Fruit fly (Drosophila melanogaster) whole organism, prepupa: ENCODE measurements around the gene rdgB.

Experiments used
- Blimp-1 ChIP-seq: fragments of 200-800 bp; sonication (Bioruptor generic); optimal IDR thresholded peaks from 3 replicates; lab custom pipeline; 2017; ENCODE audit warnings: missing biosample characterization, missing genetic modification characterization, mild to moderate bottlenecking, moderate library complexity, missing genetic modification reagents
- CG10669 ChIP-seq: fragments of 200-800 bp; sonication (Bioruptor generic); optimal IDR thresholded peaks from 3 replicates; lab custom pipeline; 2018; ENCODE audit warnings: missing biosample characterization, mild to moderate bottlenecking, missing genetic modification characterization, moderate library complexity
- CG11294 ChIP-seq: fragments of 200-800 bp; sonication (Bioruptor generic); IDR thresholded peaks from 2 replicates; pipeline ENCODE4 v1.3.6; 2022; ENCODE audit warnings: missing biosample characterization, missing genetic modification characterization
- CG11762 ChIP-seq: fragments of 200-800 bp; sonication (Bioruptor generic); optimal IDR thresholded peaks from 3 replicates; lab custom pipeline; 2016; ENCODE audit warnings: missing biosample characterization, missing genetic modification characterization; ENCODE audit not compliant: insufficient read depth
- CG1621 ChIP-seq: fragments of 200-800 bp; sonication (Bioruptor generic); optimal IDR thresholded peaks from 3 replicates; lab custom pipeline; 2018; ENCODE audit warnings: missing biosample characterization, mild to moderate bottlenecking, missing genetic modification characterization
- CG31627 ChIP-seq: fragments of 200-800 bp; sonication (Bioruptor generic); optimal IDR thresholded peaks from 3 replicates; lab custom pipeline; 2016; ENCODE audit warnings: missing biosample characterization, missing genetic modification characterization
- CG34406 ChIP-seq: fragments of 200-800 bp; sonication (Bioruptor generic); optimal IDR thresholded peaks from 3 replicates; lab custom pipeline; 2016; ENCODE audit warnings: missing biosample characterization, missing genetic modification characterization
- CG6163 ChIP-seq: fragments of 200-800 bp; sonication (Bioruptor generic); IDR thresholded peaks from 3 replicates; pipeline ENCODE4 v1.3.6; 2022; ENCODE audit warnings: missing biosample characterization, missing genetic modification characterization
- CG6276 ChIP-seq: fragments of 200-800 bp; sonication (Bioruptor generic); optimal IDR thresholded peaks from 2 replicates; lab custom pipeline; 2017; ENCODE audit warnings: missing biosample characterization, mild to moderate bottlenecking, missing genetic modification characterization
- CG6792 ChIP-seq: fragments of 200-800 bp; sonication (Bioruptor generic); optimal IDR thresholded peaks from 3 replicates; lab custom pipeline; 2016; ENCODE audit warnings: missing biosample characterization, missing genetic modification characterization
- CG6808 ChIP-seq: fragments of 200-800 bp; sonication (Bioruptor generic); optimal IDR thresholded peaks from 3 replicates; lab custom pipeline; 2017; ENCODE audit warnings: missing biosample characterization, missing genetic modification characterization, mild to moderate bottlenecking, moderate library complexity, missing genetic modification reagents
- CG7368 ChIP-seq: fragments of 200-800 bp; sonication (Bioruptor generic); optimal IDR thresholded peaks from 3 replicates; lab custom pipeline; 2016; ENCODE audit warnings: missing biosample characterization, missing genetic modification characterization
- CG8319 ChIP-seq: fragments of 200-800 bp; sonication (Bioruptor generic); optimal IDR thresholded peaks from 3 replicates; lab custom pipeline; 2016; ENCODE audit warnings: missing biosample characterization, missing genetic modification characterization
- CG8632 ChIP-seq: fragments of 200-800 bp; sonication (Bioruptor generic); optimal IDR thresholded peaks from 3 replicates; lab custom pipeline; 2016; ENCODE audit warnings: missing biosample characterization, missing genetic modification characterization
- CG9139 ChIP-seq: fragments of 200-800 bp; sonication (Bioruptor generic); optimal IDR thresholded peaks from 3 replicates; lab custom pipeline; 2017; ENCODE audit warnings: missing biosample characterization, mild to moderate bottlenecking, missing genetic modification characterization
- Eip75B ChIP-seq: fragments of 200-800 bp; sonication (Bioruptor generic); optimal IDR thresholded peaks from 3 replicates; lab custom pipeline; 2016; ENCODE audit warnings: missing biosample characterization, missing genetic modification characterization
- Eip78C ChIP-seq: fragments of 200-800 bp; sonication (Bioruptor generic); peaks from one replicate; lab custom pipeline; 2016; ENCODE audit warnings: missing biosample characterization, missing genetic modification characterization
- Eip93F ChIP-seq: fragments of 200-800 bp; sonication (Bioruptor generic); optimal IDR thresholded peaks from 2 replicates; lab custom pipeline; 2016; ENCODE audit warnings: missing biosample characterization, mild to moderate bottlenecking, missing genetic modification characterization
- Ets21C ChIP-seq: fragments of 200-800 bp; sonication (Bioruptor generic); optimal IDR thresholded peaks from 3 replicates; lab custom pipeline; 2016; ENCODE audit warnings: missing biosample characterization, missing genetic modification characterization
- Ets96B ChIP-seq: fragments of 200-800 bp; optimal IDR thresholded peaks from 2 replicates; lab custom pipeline; 2019; ENCODE audit warnings: missing biosample characterization, mild to moderate bottlenecking, missing genetic modification characterization, moderate library complexity
- Gug ChIP-seq: fragments of 200-800 bp; sonication (Bioruptor generic); IDR thresholded peaks from 2 replicates; pipeline ENCODE4 v1.3.6; 2022; ENCODE audit warnings: missing biosample characterization, missing genetic modification characterization
- Hr38 ChIP-seq: sonication (Bioruptor generic); optimal IDR thresholded peaks from 2 replicates; lab custom pipeline; 2016; ENCODE audit warnings: missing biosample characterization, missing genetic modification characterization
- Hr39 ChIP-seq: fragments of 200-800 bp; sonication (Bioruptor generic); optimal IDR thresholded peaks from 2 replicates; lab custom pipeline; 2016; ENCODE audit warnings: missing biosample characterization, missing genetic modification characterization
- Hr4 ChIP-seq: fragments of 200-800 bp; sonication (Bioruptor generic); optimal IDR thresholded peaks from 3 replicates; lab custom pipeline; 2016; ENCODE audit warnings: missing biosample characterization, missing genetic modification characterization
- Met ChIP-seq: fragments of 200-800 bp; sonication (Bioruptor generic); optimal IDR thresholded peaks from 3 replicates; lab custom pipeline; 2016; ENCODE audit warnings: missing biosample characterization, missing genetic modification characterization
- OdsH ChIP-seq: fragments of 200-800 bp; sonication (Bioruptor generic); optimal IDR thresholded peaks from 3 replicates; lab custom pipeline; 2016; ENCODE audit warnings: missing biosample characterization, missing genetic modification characterization
- Smox ChIP-seq: fragments of 200-800 bp; sonication (Bioruptor generic); optimal IDR thresholded peaks from 3 replicates; lab custom pipeline; 2016; ENCODE audit warnings: missing biosample characterization, missing genetic modification characterization
- Sox14 ChIP-seq: fragments of 200-800 bp; sonication (Bioruptor generic); optimal IDR thresholded peaks from 3 replicates; lab custom pipeline; 2016; ENCODE audit warnings: missing biosample characterization, missing genetic modification characterization
- Sox15 ChIP-seq: fragments of 200-800 bp; sonication (Bioruptor generic); optimal IDR thresholded peaks from 3 replicates; lab custom pipeline; 2016; ENCODE audit warnings: missing biosample characterization, missing genetic modification characterization
- achi ChIP-seq: fragments of 200-800 bp; sonication (Bioruptor generic); optimal IDR thresholded peaks from 3 replicates; lab custom pipeline; 2016; ENCODE audit warnings: missing biosample characterization, missing genetic modification characterization
- dac ChIP-seq: fragments of 200-800 bp; sonication (Bioruptor generic); optimal IDR thresholded peaks from 2 replicates; lab custom pipeline; 2017; ENCODE audit warnings: missing biosample characterization, mild to moderate bottlenecking, missing genetic modification characterization
- dsx ChIP-seq: fragments of 200-800 bp; optimal IDR thresholded peaks from 3 replicates; lab custom pipeline; 2019; ENCODE audit warnings: missing biosample characterization, mild to moderate bottlenecking, missing genetic modification characterization, moderate library complexity; ENCODE audit not compliant: poor library complexity, severe bottlenecking
- eg ChIP-seq: fragments of 200-800 bp; sonication (Bioruptor generic); IDR thresholded peaks from 3 replicates; pipeline ENCODE4 v1.3.6; 2022; ENCODE audit warnings: missing biosample characterization, missing genetic modification characterization
- esn ChIP-seq: fragments of 200-800 bp; sonication (Bioruptor generic); optimal IDR thresholded peaks from 2 replicates; lab custom pipeline; 2016; ENCODE audit warnings: missing biosample characterization, mild to moderate bottlenecking, missing genetic modification characterization, moderate library complexity
- fd59A ChIP-seq: fragments of 200-800 bp; sonication (Bioruptor generic); optimal IDR thresholded peaks from 2 replicates; lab custom pipeline; 2017; ENCODE audit warnings: missing biosample characterization, mild to moderate bottlenecking, missing genetic modification characterization, missing genetic modification reagents
- fkh ChIP-seq: fragments of 200-800 bp; sonication (Bioruptor generic); optimal IDR thresholded peaks from 3 replicates; lab custom pipeline; 2017; ENCODE audit warnings: missing biosample characterization, mild to moderate bottlenecking, missing genetic modification characterization, moderate library complexity
- net ChIP-seq: fragments of 200-800 bp; sonication (Bioruptor generic); optimal IDR thresholded peaks from 3 replicates; lab custom pipeline; 2016; ENCODE audit warnings: missing biosample characterization, missing genetic modification characterization
- pdm3 ChIP-seq: fragments of 200-800 bp; sonication (Bioruptor generic); optimal IDR thresholded peaks from 3 replicates; lab custom pipeline; 2016; ENCODE audit warnings: missing biosample characterization, missing genetic modification characterization
- salr ChIP-seq, 2 experiments: fragments of 200-800 bp; sonication (Bioruptor generic); optimal IDR thresholded peaks; 3 replicates each; lab custom pipeline; 2016 to 2018; ENCODE audit warnings: missing biosample characterization in 2 of 2, missing genetic modification characterization in 2 of 2, mild to moderate bottlenecking in 1 of 2
- spab ChIP-seq: fragments of 200-800 bp; sonication (Bioruptor generic); optimal IDR thresholded peaks from 2 replicates; lab custom pipeline; 2017; ENCODE audit warnings: missing biosample characterization, mild to moderate bottlenecking, missing genetic modification characterization, missing genetic modification reagents
- svp ChIP-seq: fragments of 200-800 bp; sonication (Bioruptor generic); peaks from one replicate; lab custom pipeline; 2016; ENCODE audit warnings: missing biosample characterization, missing genetic modification characterization
- vri ChIP-seq: fragments of 200-800 bp; sonication (Bioruptor generic); optimal IDR thresholded peaks from 3 replicates; lab custom pipeline; 2016; ENCODE audit warnings: missing biosample characterization, mild to moderate bottlenecking, missing genetic modification characterization

rdgB gene

dm6 chrX:13735322-13736173, 27.0 kb upstream of the rdgB start:
- TF ChIP-seq CG6163 (GFP tag; lab: Robert Waterston, UW) (peak; percentile 31; the same call in 1 of the 3 replicates), CG8632 (no peak), salr (GFP tag; optimal IDR thresholded peaks at IDR 0.05; lab: Kevin White, UChicago) (peak in 1 of 2 experiments; percentile 12), CG9139 (no peak), Eip78C (peak; percentile 57), Hr39 (no peak), Hr4 (GFP tag; lab: Kevin White, UChicago) (peak; percentile 29), net (GFP tag; lab: Kevin White, UChicago) (no peak), Blimp-1 (GFP tag; lab: Kevin White, UChicago) (peak; percentile 25), achi (GFP tag; lab: Kevin White, UChicago) (peak; percentile 9)
- TF ChIP-seq, all 60 proteins: peak for 6

dm6 chrX:13736174-13736482, 26.4 kb upstream of the rdgB start, which contains the start of gene g:
TSS of gene g (minus strand) at chrX:13736278.
- TF ChIP-seq Smox (no peak), Ets21C (GFP tag; lab: Kevin White, UChicago) (no peak), CG1621 (peak; percentile 72), Sox14 (GFP tag; lab: Kevin White, UChicago) (peak; percentile 9), eg (no peak), Eip78C (peak; percentile 35), fkh (peak; percentile 36)

- TF ChIP-seq dsx (GFP tag; lab: Kevin White, UChicago): no peak
- TF ChIP-seq fkh: peak; percentile 75
- TF ChIP-seq, all 60 proteins: peak for 1
Measured at dm6 chrX:13737939-13738338, 24.6 kb upstream of the rdgB start, which contains the start of gene CG11134. TSS of gene CG11134 (plus strand) at chrX:13737942.

dm6 chrX:13739411-13739888, 23.1 kb upstream of the rdgB start, which contains the start of gene CG11151:
TSS of gene CG11151 (plus strand) at chrX:13739744.
- peak; percentile 97 for TF ChIP-seq CG31627 (GFP tag; lab: Kevin White, UChicago)
- peak; percentile 98 for TF ChIP-seq Smox
- TF ChIP-seq CG7368 (GFP tag; lab: Kevin White, UChicago): peak; percentile 97
- peak; percentile 90 for TF ChIP-seq CG6808
- TF ChIP-seq Eip78C: peak; percentile 99
- peak; percentile 98 for TF ChIP-seq Sox14 (GFP tag; lab: Kevin White, UChicago)
- peak; percentile 97 for TF ChIP-seq Ets21C (GFP tag; lab: Kevin White, UChicago)
- TF ChIP-seq CG8319 (GFP tag; lab: Kevin White, UChicago): peak; percentile 92
- peak; percentile 97 for TF ChIP-seq Hr39
- peak; percentile 94 for TF ChIP-seq dac
- TF ChIP-seq CG11294 (GFP tag; lab: Robert Waterston, UW): peak; percentile 94
- peak; percentile 97 for TF ChIP-seq OdsH (GFP tag; lab: Kevin White, UChicago)
- peak; percentile 97 for TF ChIP-seq Eip75B (GFP tag; lab: Kevin White, UChicago)
- TF ChIP-seq Blimp-1 (GFP tag; lab: Kevin White, UChicago): peak; percentile 83
- peak; percentile 93 for TF ChIP-seq Sox15 (GFP tag; lab: Kevin White, UChicago)
- TF ChIP-seq CG11762 (GFP tag; lab: Kevin White, UChicago): peak; percentile 96
- peak; percentile 97 for TF ChIP-seq CG6792 (GFP tag; lab: Kevin White, UChicago)
- peak; percentile 97 for TF ChIP-seq net (GFP tag; lab: Kevin White, UChicago)
- peak; percentile 97 for TF ChIP-seq esn (GFP tag; lab: Kevin White, UChicago)
- TF ChIP-seq Met (GFP tag; lab: Kevin White, UChicago): peak; percentile 98
- TF ChIP-seq Ets96B (tag; lab: Kevin White, UChicago): peak; percentile 97
- peak; percentile 75 for TF ChIP-seq Hr38 (GFP tag; lab: Kevin White, UChicago)
- TF ChIP-seq Eip93F (GFP tag; lab: Kevin White, UChicago): peak; percentile 94
- peak; percentile 94 for TF ChIP-seq Gug (GFP tag; lab: Robert Waterston, UW)
- peak; percentile 97 for TF ChIP-seq CG1621
- TF ChIP-seq CG10669 (GFP tag; lab: Kevin White, UChicago): peak; percentile 97
- peak; percentile 77 for TF ChIP-seq fkh
- TF ChIP-seq CG8632: peak; percentile 96
- peak; percentile 94 for TF ChIP-seq fd59A (GFP tag; lab: Kevin White, UChicago)
- peak; percentile 96 for TF ChIP-seq CG34406 (GFP tag; lab: Kevin White, UChicago)
- TF ChIP-seq vri: peak; percentile 96
- peak; percentile 98 for TF ChIP-seq svp (GFP tag; lab: Kevin White, UChicago)
- TF ChIP-seq CG6276 (GFP tag; lab: Kevin White, UChicago): peak; percentile 98
- TF ChIP-seq pdm3 (GFP tag; lab: Kevin White, UChicago): peak; percentile 98
- TF ChIP-seq spab (GFP tag; lab: Kevin White, UChicago): peak; percentile 91
